Worm (Caenorhabditis elegans): ENCODE results near the gene wrk-1.
A peak's percentile ranks its signal among the peaks of the same experiment; 100 is the strongest.

Gene wrk-1

ce11 chrX:8386068-8386851 lies 6.1 kb downstream of the wrk-1 start (continued):
- TF ChIP-seq pqm-1 (tag; optimal IDR thresholded peaks at IDR 0.05) (no peak), F16B12.6 (tag; optimal IDR thresholded peaks at IDR 0.05) (no peak), tbx-2 (tag; optimal IDR thresholded peaks at IDR 0.05) (peak; percentile 59), alr-1 (tag; optimal IDR thresholded peaks at IDR 0.05; ENCODE audit: borderline replicate concordance) (no peak), pag-3 (tag; optimal IDR thresholded peaks at IDR 0.05; ENCODE audit: borderline replicate concordance, insufficient read depth) (no peak), ceh-82 (tag; optimal IDR thresholded peaks at IDR 0.05) (peak; percentile 15 to 35 (median 34)), unc-98 (GFP tag; IDR thresholded peaks at IDR 0.05) (no peak), unc-30 (tag; optimal IDR thresholded peaks at IDR 0.05) (no peak), swsn-7 (tag; optimal IDR thresholded peaks at IDR 0.05) (peak; percentile 64), egl-13 (tag; optimal IDR thresholded peaks at IDR 0.05) (peak; percentile 40), lin-13 (GFP tag; optimal IDR thresholded peaks at IDR 0.05) (no peak), tlp-1 (tag; optimal IDR thresholded peaks at IDR 0.05) (no peak), lir-3 (tag; optimal IDR thresholded peaks at IDR 0.05; ENCODE audit: poor library complexity) (no peak), lsy-2 (tag; optimal IDR thresholded peaks at IDR 0.05) (peak; percentile 49 to 57), lin-15B (tag; optimal IDR thresholded peaks at IDR 0.05) (no peak), mef-2 (tag; optimal IDR thresholded peaks at IDR 0.05) (no peak), efl-3 (GFP tag; optimal IDR thresholded peaks at IDR 0.05) (no peak), nhr-20 (tag; optimal IDR thresholded peaks at IDR 0.05) (peak; percentile 65), dsc-1 (tag; optimal IDR thresholded peaks at IDR 0.05) (peak; percentile 64), sup-37 (GFP tag; optimal IDR thresholded peaks at IDR 0.05) (no peak), nhr-47 (tag; optimal IDR thresholded peaks at IDR 0.05) (peak; percentile 70), irx-1 (tag; optimal IDR thresholded peaks at IDR 0.05) (no peak), egl-27 (tag; optimal IDR thresholded peaks at IDR 0.05) (no peak), hpl-2 (GFP tag; optimal IDR thresholded peaks at IDR 0.05) (no peak), ceh-88 (GFP tag; IDR thresholded peaks at IDR 0.05) (no peak), unc-130 (tag; optimal IDR thresholded peaks at IDR 0.05) (no peak), nhr-84 (tag; optimal IDR thresholded peaks at IDR 0.05) (no peak), jun-1 (tag; optimal IDR thresholded peaks at IDR 0.05) (peak; percentile 37), nhr-19 (GFP tag; conservative IDR thresholded peaks at IDR 0.05) (peak; percentile 56; the same call in 1 of the 2 replicates), hlh-17 (GFP tag; optimal IDR thresholded peaks at IDR 0.05; ENCODE audit: borderline replicate concordance) (no peak), C16A3.4 (tag; optimal IDR thresholded peaks at IDR 0.05) (peak; percentile 25), sptf-1 (tag; optimal IDR thresholded peaks at IDR 0.05) (no peak)

ce11 chrX:8384642-8385181 lies 7.7 kb downstream of the wrk-1 start, which contains the start of gene F41D9.2:
Gene F41D9.2 (minus strand): TSS chrX:8384945.
- TF ChIP-seq mef-2 (tag; optimal IDR thresholded peaks at IDR 0.05): no peak
- peak; percentile 22 for TF ChIP-seq lin-14 (GFP tag; optimal IDR thresholded peaks at IDR 0.05)
- no peak for TF ChIP-seq C04F5.9 (tag; optimal IDR thresholded peaks at IDR 0.05)
- TF ChIP-seq nhr-90 (tag; optimal IDR thresholded peaks at IDR 0.05; ENCODE audit: poor library complexity): no peak
- no peak for TF ChIP-seq C16A3.4 (tag; optimal IDR thresholded peaks at IDR 0.05)
- TF ChIP-seq nhr-47 (tag; optimal IDR thresholded peaks at IDR 0.05): no peak
- TF ChIP-seq nhr-28 (tag; optimal IDR thresholded peaks at IDR 0.05): no peak
- peak; percentile 8 for TF ChIP-seq nhr-20 (tag; optimal IDR thresholded peaks at IDR 0.05)
- no peak for TF ChIP-seq rnt-1 (tag; optimal IDR thresholded peaks at IDR 0.05)
- no peak for TF ChIP-seq lin-39 (tag; optimal IDR thresholded peaks at IDR 0.05)
- TF ChIP-seq pag-3 (tag; optimal IDR thresholded peaks at IDR 0.05; ENCODE audit: borderline replicate concordance, insufficient read depth): no peak
- no peak for TF ChIP-seq efl-1 (optimal IDR thresholded peaks at IDR 0.05)
- TF ChIP-seq efl-1 (GFP tag; optimal IDR thresholded peaks at IDR 0.05 in 1 of 2): peak in 1 of 2 experiments; percentile 44
- TF ChIP-seq ets-5 (GFP tag; IDR thresholded peaks at IDR 0.05): no peak
- TF ChIP-seq ceh-63 (GFP tag; optimal IDR thresholded peaks at IDR 0.05): no peak
- no peak for TF ChIP-seq lin-15B (tag; optimal IDR thresholded peaks at IDR 0.05)
- no peak for TF ChIP-seq nhr-84 (tag; optimal IDR thresholded peaks at IDR 0.05)
- TF ChIP-seq ceh-90 (tag; optimal IDR thresholded peaks at IDR 0.05): no peak
- no peak for TF ChIP-seq vab-15 (tag; optimal IDR thresholded peaks at IDR 0.05)
- no peak for TF ChIP-seq dsc-1 (tag; optimal IDR thresholded peaks at IDR 0.05)
- TF ChIP-seq lir-3 (tag; optimal IDR thresholded peaks at IDR 0.05; ENCODE audit: poor library complexity): no peak
- TF ChIP-seq nhr-85 (tag): peak; percentile 80
- no peak for TF ChIP-seq nhr-12 (tag; optimal IDR thresholded peaks at IDR 0.05)
- no peak for TF ChIP-seq unc-98 (GFP tag; IDR thresholded peaks at IDR 0.05)
- TF ChIP-seq F16B12.6 (tag; optimal IDR thresholded peaks at IDR 0.05): no peak
- no peak for TF ChIP-seq fkh-10 (GFP tag; optimal IDR thresholded peaks at IDR 0.05)
- TF ChIP-seq snpc-4 (tag; optimal IDR thresholded peaks at IDR 0.05): no peak
- no peak for TF ChIP-seq efl-3 (GFP tag; optimal IDR thresholded peaks at IDR 0.05)
- peak in 2 of 6 experiments; percentile 7 to 30 for TF ChIP-seq elt-3 (tag; optimal IDR thresholded peaks at IDR 0.05)
